Fruit fly (Drosophila melanogaster): ENCODE data around the gene amd.
A peak's percentile ranks its signal among the peaks of the same experiment; 100 is the strongest.

amd gene

DNA sequence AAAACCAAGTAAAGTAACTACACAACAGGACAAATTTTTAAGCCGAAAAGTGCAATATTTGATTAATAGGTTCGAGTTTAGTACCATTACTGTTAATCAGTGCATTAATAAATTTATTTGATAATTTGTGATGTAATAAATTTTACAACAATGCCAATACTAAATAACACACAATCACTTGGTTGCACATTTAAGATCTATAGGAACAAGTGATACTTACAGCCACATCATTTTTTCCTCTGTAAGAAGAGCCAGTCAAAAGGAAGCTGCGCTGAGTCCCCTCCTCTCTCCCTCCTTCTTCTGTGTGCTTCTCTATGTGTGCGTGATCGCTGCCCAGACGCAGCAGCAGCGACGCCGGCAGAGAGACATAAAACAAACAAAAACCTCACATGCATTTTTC is 26.8 kb downstream of the amd start (continued):
- TF ChIP-seq CG1603 (tag; optimal IDR thresholded peaks at IDR 0.05) = peak; percentile 37
- no peak for TF ChIP-seq abd-A (tag; optimal IDR thresholded peaks at IDR 0.05)
- peak; percentile 33 for TF ChIP-seq CG13775 (GFP tag; optimal IDR thresholded peaks at IDR 0.05)
- no peak for TF ChIP-seq Neu2 (GFP tag; optimal IDR thresholded peaks at IDR 0.05; ENCODE audit: borderline replicate concordance)
- TF ChIP-seq corto (GFP tag; optimal IDR thresholded peaks at IDR 0.05) = peak; percentile 82
- TF ChIP-seq NFAT (GFP tag; IDR thresholded peaks at IDR 0.05) = no peak
- TF ChIP-seq CG18011 (GFP tag; optimal IDR thresholded peaks at IDR 0.05) = no peak
- TF ChIP-seq Dip2 (GFP tag; IDR thresholded peaks at IDR 0.05) = no peak
- TF ChIP-seq CG15269 (tag; optimal IDR thresholded peaks at IDR 0.05) = no peak
- no peak for TF ChIP-seq CG3847 (GFP tag; IDR thresholded peaks at IDR 0.05)
- TF ChIP-seq ttk (GFP tag; IDR thresholded peaks at IDR 0.05) = no peak
- no peak for TF ChIP-seq Oaz (GFP tag; IDR thresholded peaks at IDR 0.05)
- no peak for TF ChIP-seq CG18476 (GFP tag; optimal IDR thresholded peaks at IDR 0.05)
- TF ChIP-seq Drgx (GFP tag; IDR thresholded peaks at IDR 0.05) = peak; percentile 49
- peak; percentile 50 for TF ChIP-seq D19A (tag; optimal IDR thresholded peaks at IDR 0.05)
- no peak for TF ChIP-seq CG2889 (GFP tag; IDR thresholded peaks at IDR 0.05)
- TF ChIP-seq CG6683 (GFP tag; optimal IDR thresholded peaks at IDR 0.05) = no peak
- TF ChIP-seq danr (GFP tag; IDR thresholded peaks at IDR 0.05) = no peak
- no peak for TF ChIP-seq Oli (tag; optimal IDR thresholded peaks at IDR 0.05)
- TF ChIP-seq CG18262 (tag; optimal IDR thresholded peaks at IDR 0.05) = peak; percentile 72
- TF ChIP-seq Hr78 (GFP tag; optimal IDR thresholded peaks at IDR 0.05) = no peak
- TF ChIP-seq CG8089 (GFP tag; optimal IDR thresholded peaks at IDR 0.05) = no peak
- peak; percentile 44 for TF ChIP-seq fd102C (GFP tag; optimal IDR thresholded peaks at IDR 0.05)
- TF ChIP-seq phol (tag; optimal IDR thresholded peaks at IDR 0.05) = peak; percentile 60
- no peak for TF ChIP-seq CG2120 (GFP tag; optimal IDR thresholded peaks at IDR 0.05)
- peak; percentile 19 for TF ChIP-seq Lpt (GFP tag; optimal IDR thresholded peaks at IDR 0.05)
- no peak for TF ChIP-seq Nf-YA (GFP tag; IDR thresholded peaks at IDR 0.05)
- TF ChIP-seq CG15073 (GFP tag; optimal IDR thresholded peaks at IDR 0.05) = peak; percentile 36
- TF ChIP-seq Hr3 (GFP tag; optimal IDR thresholded peaks at IDR 0.05) = peak; percentile 7
- TF ChIP-seq H2.0 (GFP tag; IDR thresholded peaks at IDR 0.05) = no peak
- no peak for TF ChIP-seq CG13287 (GFP tag; IDR thresholded peaks at IDR 0.05; ENCODE audit: partially characterized antibody)
- TF ChIP-seq CG4617 (GFP tag; optimal IDR thresholded peaks at IDR 0.05; ENCODE audit: borderline replicate concordance) = no peak
- TF ChIP-seq fu2 (GFP tag; optimal IDR thresholded peaks at IDR 0.05) = no peak
- no peak for TF ChIP-seq CG6654 (GFP tag; optimal IDR thresholded peaks at IDR 0.05)
- TF ChIP-seq lilli (GFP tag; optimal IDR thresholded peaks at IDR 0.05) = no peak
- TF ChIP-seq sima (GFP tag; optimal IDR thresholded peaks at IDR 0.05) = no peak
- no peak for TF ChIP-seq Gug (GFP tag; IDR thresholded peaks at IDR 0.05)
- TF ChIP-seq lola (GFP tag; optimal IDR thresholded peaks at IDR 0.05) = peak in 1 of 3 experiments; percentile 80
- TF ChIP-seq yki (optimal IDR thresholded peaks at IDR 0.05) = no peak
- no peak for TF ChIP-seq shn (GFP tag; optimal IDR thresholded peaks at IDR 0.05)
- no peak for TF ChIP-seq YL-1 (GFP tag; optimal IDR thresholded peaks at IDR 0.05)
- peak; percentile 71 for TF ChIP-seq psq (GFP tag; optimal IDR thresholded peaks at IDR 0.05)
- TF ChIP-seq CG33557 (GFP tag; optimal IDR thresholded peaks at IDR 0.05) = peak; percentile 49
- TF ChIP-seq cato (GFP tag; optimal IDR thresholded peaks at IDR 0.05; ENCODE audit: borderline replicate concordance) = no peak
- TF ChIP-seq CG9727 (GFP tag; optimal IDR thresholded peaks at IDR 0.05) = peak; percentile 71
- no peak for TF ChIP-seq CG9797 (GFP tag; optimal IDR thresholded peaks at IDR 0.05)
- TF ChIP-seq CG30403 (GFP tag; optimal IDR thresholded peaks at IDR 0.05) = peak; percentile 2
- peak; percentile 60 for TF ChIP-seq CG17829 (tag; optimal IDR thresholded peaks at IDR 0.05)
- peak; percentile 1 for TF ChIP-seq CG3407 (GFP tag; optimal IDR thresholded peaks at IDR 0.05)
- no peak for TF ChIP-seq Hey (tag; optimal IDR thresholded peaks at IDR 0.05)
- TF ChIP-seq eve (GFP tag; optimal IDR thresholded peaks at IDR 0.05) = no peak
- TF ChIP-seq CG6689 (GFP tag; IDR thresholded peaks at IDR 0.05) = no peak
